Fruit fly (Drosophila melanogaster) whole organism, prepupa: ENCODE measurements around the gene ATPsynCF6.
A peak's percentile ranks its signal among the peaks of the same experiment; 100 is the strongest.

ENCODE experiments used
- CG10631 ChIP-seq: fragments of 200-800 bp; sonication (Bioruptor generic); optimal IDR thresholded peaks from 2 replicates; lab custom pipeline; 2016; ENCODE audit warnings: missing biosample characterization, missing genetic modification characterization
- CG10669 ChIP-seq: fragments of 200-800 bp; sonication (Bioruptor generic); optimal IDR thresholded peaks from 3 replicates; lab custom pipeline; 2018; ENCODE audit warnings: missing biosample characterization, mild to moderate bottlenecking, missing genetic modification characterization, moderate library complexity
- CG11294 ChIP-seq: fragments of 200-800 bp; sonication (Bioruptor generic); IDR thresholded peaks from 2 replicates; pipeline ENCODE4 v1.3.6; 2022; ENCODE audit warnings: missing biosample characterization, missing genetic modification characterization
- CG11762 ChIP-seq: fragments of 200-800 bp; sonication (Bioruptor generic); optimal IDR thresholded peaks from 3 replicates; lab custom pipeline; 2016; ENCODE audit warnings: missing biosample characterization, missing genetic modification characterization; ENCODE audit not compliant: insufficient read depth
- CG15336 ChIP-seq: fragments of 200-800 bp; sonication (Bioruptor generic); IDR thresholded peaks from 2 replicates; pipeline ENCODE4 v1.3.6; 2022; ENCODE audit warnings: missing biosample characterization, missing genetic modification characterization
- CG1621 ChIP-seq: fragments of 200-800 bp; sonication (Bioruptor generic); optimal IDR thresholded peaks from 3 replicates; lab custom pipeline; 2018; ENCODE audit warnings: missing biosample characterization, mild to moderate bottlenecking, missing genetic modification characterization
- CG16779 ChIP-seq: fragments of 200-800 bp; sonication (Bioruptor generic); optimal IDR thresholded peaks from 3 replicates; lab custom pipeline; 2017; ENCODE audit warnings: missing biosample characterization, mild to moderate bottlenecking, missing genetic modification characterization
- CG3032 ChIP-seq: fragments of 200-800 bp; optimal IDR thresholded peaks from 2 replicates; lab custom pipeline; 2019; ENCODE audit warnings: missing biosample characterization, mild to moderate bottlenecking, missing genetic modification characterization, moderate library complexity
- CG31627 ChIP-seq: fragments of 200-800 bp; sonication (Bioruptor generic); optimal IDR thresholded peaks from 3 replicates; lab custom pipeline; 2016; ENCODE audit warnings: missing biosample characterization, missing genetic modification characterization
- CG34406 ChIP-seq: fragments of 200-800 bp; sonication (Bioruptor generic); optimal IDR thresholded peaks from 3 replicates; lab custom pipeline; 2016; ENCODE audit warnings: missing biosample characterization, missing genetic modification characterization
- CG3919 ChIP-seq: fragments of 200-800 bp; sonication (Bioruptor generic); optimal IDR thresholded peaks from 3 replicates; lab custom pipeline; 2016; ENCODE audit warnings: missing biosample characterization, missing genetic modification characterization
- CG4318 ChIP-seq: fragments of 200-800 bp; sonication (Bioruptor generic); optimal IDR thresholded peaks from 3 replicates; lab custom pipeline; 2017; ENCODE audit warnings: missing biosample characterization, mild to moderate bottlenecking, missing genetic modification characterization
- CG6163 ChIP-seq: fragments of 200-800 bp; sonication (Bioruptor generic); IDR thresholded peaks from 3 replicates; pipeline ENCODE4 v1.3.6; 2022; ENCODE audit warnings: missing biosample characterization, missing genetic modification characterization
- CG6276 ChIP-seq: fragments of 200-800 bp; sonication (Bioruptor generic); optimal IDR thresholded peaks from 2 replicates; lab custom pipeline; 2017; ENCODE audit warnings: missing biosample characterization, mild to moderate bottlenecking, missing genetic modification characterization
- CG6792 ChIP-seq: fragments of 200-800 bp; sonication (Bioruptor generic); optimal IDR thresholded peaks from 3 replicates; lab custom pipeline; 2016; ENCODE audit warnings: missing biosample characterization, missing genetic modification characterization
- CG6808 ChIP-seq: fragments of 200-800 bp; sonication (Bioruptor generic); optimal IDR thresholded peaks from 3 replicates; lab custom pipeline; 2017; ENCODE audit warnings: missing biosample characterization, missing genetic modification characterization, mild to moderate bottlenecking, moderate library complexity, missing genetic modification reagents
- CG6854 ChIP-seq: fragments of 200-800 bp; sonication (Bioruptor generic); optimal IDR thresholded peaks from 2 replicates; lab custom pipeline; 2017; ENCODE audit warnings: missing biosample characterization, mild to moderate bottlenecking, missing genetic modification characterization
- CG7368 ChIP-seq: fragments of 200-800 bp; sonication (Bioruptor generic); optimal IDR thresholded peaks from 3 replicates; lab custom pipeline; 2016; ENCODE audit warnings: missing biosample characterization, missing genetic modification characterization
- CG8119 ChIP-seq: fragments of 200-800 bp; sonication (Bioruptor generic); IDR thresholded peaks from 3 replicates; pipeline ENCODE4 v1.3.6; 2022; ENCODE audit warnings: missing biosample characterization, missing genetic modification characterization
- CG8319 ChIP-seq: fragments of 200-800 bp; sonication (Bioruptor generic); optimal IDR thresholded peaks from 3 replicates; lab custom pipeline; 2016; ENCODE audit warnings: missing biosample characterization, missing genetic modification characterization
- CG8632 ChIP-seq: fragments of 200-800 bp; sonication (Bioruptor generic); optimal IDR thresholded peaks from 3 replicates; lab custom pipeline; 2016; ENCODE audit warnings: missing biosample characterization, missing genetic modification characterization
- Eip75B ChIP-seq: fragments of 200-800 bp; sonication (Bioruptor generic); optimal IDR thresholded peaks from 3 replicates; lab custom pipeline; 2016; ENCODE audit warnings: missing biosample characterization, missing genetic modification characterization
- Eip78C ChIP-seq: fragments of 200-800 bp; sonication (Bioruptor generic); peaks from one replicate; lab custom pipeline; 2016; ENCODE audit warnings: missing biosample characterization, missing genetic modification characterization
- Eip93F ChIP-seq: fragments of 200-800 bp; sonication (Bioruptor generic); optimal IDR thresholded peaks from 2 replicates; lab custom pipeline; 2016; ENCODE audit warnings: missing biosample characterization, mild to moderate bottlenecking, missing genetic modification characterization
- Ets21C ChIP-seq: fragments of 200-800 bp; sonication (Bioruptor generic); optimal IDR thresholded peaks from 3 replicates; lab custom pipeline; 2016; ENCODE audit warnings: missing biosample characterization, missing genetic modification characterization
- Ets96B ChIP-seq: fragments of 200-800 bp; optimal IDR thresholded peaks from 2 replicates; lab custom pipeline; 2019; ENCODE audit warnings: missing biosample characterization, mild to moderate bottlenecking, missing genetic modification characterization, moderate library complexity
- Gug ChIP-seq: fragments of 200-800 bp; sonication (Bioruptor generic); IDR thresholded peaks from 2 replicates; pipeline ENCODE4 v1.3.6; 2022; ENCODE audit warnings: missing biosample characterization, missing genetic modification characterization
- Hr38 ChIP-seq: sonication (Bioruptor generic); optimal IDR thresholded peaks from 2 replicates; lab custom pipeline; 2016; ENCODE audit warnings: missing biosample characterization, missing genetic modification characterization
- Hr39 ChIP-seq: fragments of 200-800 bp; sonication (Bioruptor generic); optimal IDR thresholded peaks from 2 replicates; lab custom pipeline; 2016; ENCODE audit warnings: missing biosample characterization, missing genetic modification characterization
- Lpt ChIP-seq: fragments of 200-800 bp; sonication (Bioruptor generic); optimal IDR thresholded peaks from 3 replicates; lab custom pipeline; 2016; ENCODE audit warnings: missing biosample characterization, missing genetic modification characterization
- Met ChIP-seq: fragments of 200-800 bp; sonication (Bioruptor generic); optimal IDR thresholded peaks from 3 replicates; lab custom pipeline; 2016; ENCODE audit warnings: missing biosample characterization, missing genetic modification characterization
- OdsH ChIP-seq: fragments of 200-800 bp; sonication (Bioruptor generic); optimal IDR thresholded peaks from 3 replicates; lab custom pipeline; 2016; ENCODE audit warnings: missing biosample characterization, missing genetic modification characterization
- Smox ChIP-seq: fragments of 200-800 bp; sonication (Bioruptor generic); optimal IDR thresholded peaks from 3 replicates; lab custom pipeline; 2016; ENCODE audit warnings: missing biosample characterization, missing genetic modification characterization
- Sox102F ChIP-seq: fragments of 200-800 bp; sonication (Bioruptor generic); optimal IDR thresholded peaks from 2 replicates; lab custom pipeline; 2016; ENCODE audit warnings: missing biosample characterization, mild to moderate bottlenecking, missing genetic modification characterization
- Sox15 ChIP-seq: fragments of 200-800 bp; sonication (Bioruptor generic); optimal IDR thresholded peaks from 3 replicates; lab custom pipeline; 2016; ENCODE audit warnings: missing biosample characterization, missing genetic modification characterization
- achi ChIP-seq: fragments of 200-800 bp; sonication (Bioruptor generic); optimal IDR thresholded peaks from 3 replicates; lab custom pipeline; 2016; ENCODE audit warnings: missing biosample characterization, missing genetic modification characterization
- acj6 ChIP-seq: fragments of 200-800 bp; sonication (Bioruptor generic); optimal IDR thresholded peaks from 3 replicates; lab custom pipeline; 2016; ENCODE audit warnings: missing biosample characterization, missing genetic modification characterization
- cyc ChIP-seq: fragments of 200-800 bp; sonication (Bioruptor generic); optimal IDR thresholded peaks from 3 replicates; lab custom pipeline; 2016; ENCODE audit warnings: missing biosample characterization, missing genetic modification characterization
- dac ChIP-seq: fragments of 200-800 bp; sonication (Bioruptor generic); optimal IDR thresholded peaks from 2 replicates; lab custom pipeline; 2017; ENCODE audit warnings: missing biosample characterization, mild to moderate bottlenecking, missing genetic modification characterization
- dsx ChIP-seq: fragments of 200-800 bp; optimal IDR thresholded peaks from 3 replicates; lab custom pipeline; 2019; ENCODE audit warnings: missing biosample characterization, mild to moderate bottlenecking, missing genetic modification characterization, moderate library complexity; ENCODE audit not compliant: poor library complexity, severe bottlenecking
- eg ChIP-seq: fragments of 200-800 bp; sonication (Bioruptor generic); IDR thresholded peaks from 3 replicates; pipeline ENCODE4 v1.3.6; 2022; ENCODE audit warnings: missing biosample characterization, missing genetic modification characterization
- esn ChIP-seq: fragments of 200-800 bp; sonication (Bioruptor generic); optimal IDR thresholded peaks from 2 replicates; lab custom pipeline; 2016; ENCODE audit warnings: missing biosample characterization, mild to moderate bottlenecking, missing genetic modification characterization, moderate library complexity
- fd59A ChIP-seq: fragments of 200-800 bp; sonication (Bioruptor generic); optimal IDR thresholded peaks from 2 replicates; lab custom pipeline; 2017; ENCODE audit warnings: missing biosample characterization, mild to moderate bottlenecking, missing genetic modification characterization, missing genetic modification reagents
- fd85E ChIP-seq: fragments of 200-800 bp; sonication (Bioruptor generic); optimal IDR thresholded peaks from 3 replicates; lab custom pipeline; 2016; ENCODE audit warnings: missing biosample characterization, missing genetic modification characterization
- fkh ChIP-seq: fragments of 200-800 bp; sonication (Bioruptor generic); optimal IDR thresholded peaks from 3 replicates; lab custom pipeline; 2017; ENCODE audit warnings: missing biosample characterization, mild to moderate bottlenecking, missing genetic modification characterization, moderate library complexity
- lz ChIP-seq: fragments of 200-800 bp; sonication (Bioruptor generic); optimal IDR thresholded peaks from 3 replicates; lab custom pipeline; 2016; ENCODE audit warnings: missing biosample characterization, missing genetic modification characterization
- net ChIP-seq: fragments of 200-800 bp; sonication (Bioruptor generic); optimal IDR thresholded peaks from 3 replicates; lab custom pipeline; 2016; ENCODE audit warnings: missing biosample characterization, missing genetic modification characterization
- pdm3 ChIP-seq: fragments of 200-800 bp; sonication (Bioruptor generic); optimal IDR thresholded peaks from 3 replicates; lab custom pipeline; 2016; ENCODE audit warnings: missing biosample characterization, missing genetic modification characterization
- salr ChIP-seq, 2 experiments: fragments of 200-800 bp; sonication (Bioruptor generic); optimal IDR thresholded peaks; 3 replicates each; lab custom pipeline; 2016 to 2018; ENCODE audit warnings: missing biosample characterization in 2 of 2, missing genetic modification characterization in 2 of 2, mild to moderate bottlenecking in 1 of 2
- ss ChIP-seq, 2 experiments: fragments of 200-800 bp; sonication (Bioruptor generic); optimal IDR thresholded peaks; 2 replicates in 1 of 2; 3 replicates in 1 of 2; lab custom pipeline; 2017 to 2018; ENCODE audit warnings: mild to moderate bottlenecking in 2 of 2, missing biosample characterization in 2 of 2, missing genetic modification characterization in 2 of 2, moderate library complexity in 1 of 2
- svp ChIP-seq: fragments of 200-800 bp; sonication (Bioruptor generic); peaks from one replicate; lab custom pipeline; 2016; ENCODE audit warnings: missing biosample characterization, missing genetic modification characterization
- vri ChIP-seq: fragments of 200-800 bp; sonication (Bioruptor generic); optimal IDR thresholded peaks from 3 replicates; lab custom pipeline; 2016; ENCODE audit warnings: missing biosample characterization, mild to moderate bottlenecking, missing genetic modification characterization

ATPsynCF6 gene

dm6 chr3R:23356920-23357386, 1.1 kb upstream of the ATPsynCF6 start:
- TF ChIP-seq fd85E (no peak), CG6854 (GFP tag; lab: Kevin White, UChicago) (no peak), Smox (GFP tag; lab: Kevin White, UChicago) (peak; percentile 57), Sox102F (GFP tag; lab: Kevin White, UChicago) (no peak), CG3032 (tag; lab: Kevin White, UChicago) (peak; percentile 80), Met (peak; percentile 66), CG1621 (no peak), Eip93F (GFP tag; lab: Kevin White, UChicago) (no peak), svp (GFP tag; lab: Kevin White, UChicago) (peak; percentile 68), CG11762 (GFP tag; lab: Kevin White, UChicago) (peak; percentile 64), CG3919 (GFP tag; lab: Kevin White, UChicago) (peak; percentile 75), ss (GFP tag; optimal IDR thresholded peaks at IDR 0.05; lab: Kevin White, UChicago) (peak; percentile 57 to 68), Lpt (GFP tag; lab: Kevin White, UChicago) (peak; percentile 65), CG34406 (GFP tag; lab: Kevin White, UChicago) (peak; percentile 88), Hr39 (GFP tag; lab: Kevin White, UChicago) (peak; percentile 42), fd59A (GFP tag; lab: Kevin White, UChicago) (peak; percentile 25), CG6792 (peak; percentile 67), esn (GFP tag; lab: Kevin White, UChicago) (peak; percentile 72), Eip78C (GFP tag; lab: Kevin White, UChicago) (peak; percentile 92), CG16779 (tag; lab: Kevin White, UChicago) (peak; percentile 23), Ets96B (tag; lab: Kevin White, UChicago) (peak; percentile 62), CG10631 (GFP tag; lab: Kevin White, UChicago) (peak; percentile 78), CG15336 (peak; percentile 93), CG4318 (peak; percentile 70), lz (peak; percentile 48), net (GFP tag; lab: Kevin White, UChicago) (peak; percentile 68), CG11294 (GFP tag; lab: Robert Waterston, UW) (peak; percentile 50; the same call in 1 of the 2 replicates), CG6808 (GFP tag; lab: Kevin White, UChicago) (peak; percentile 43), dac (peak; percentile 45), CG8319 (GFP tag; lab: Kevin White, UChicago) (peak; percentile 18), salr (GFP tag; optimal IDR thresholded peaks at IDR 0.05; lab: Kevin White, UChicago) (peak; percentile 29 to 78), OdsH (GFP tag; lab: Kevin White, UChicago) (peak; percentile 83), CG8632 (peak; percentile 85), CG10669 (GFP tag; lab: Kevin White, UChicago) (peak; percentile 61), eg (GFP tag; lab: Robert Waterston, UW) (peak; percentile 86), CG8119 (GFP tag; lab: Robert Waterston, UW) (peak; percentile 91), Sox15 (GFP tag; lab: Kevin White, UChicago) (peak; percentile 57), acj6 (GFP tag; lab: Kevin White, UChicago) (peak; percentile 78), CG6163 (GFP tag; lab: Robert Waterston, UW) (peak; percentile 71), cyc (GFP tag; lab: Kevin White, UChicago) (peak; percentile 22), pdm3 (GFP tag; lab: Kevin White, UChicago) (peak; percentile 55), CG31627 (GFP tag; lab: Kevin White, UChicago) (peak; percentile 39), CG7368 (GFP tag; lab: Kevin White, UChicago) (peak; percentile 62), Ets21C (GFP tag; lab: Kevin White, UChicago) (no peak), dsx (peak; percentile 84), vri (GFP tag; lab: Kevin White, UChicago) (peak; percentile 52), Hr38 (no peak), achi (GFP tag; lab: Kevin White, UChicago) (peak; percentile 86), Eip75B (GFP tag; lab: Kevin White, UChicago) (peak; percentile 27), Gug (GFP tag; lab: Robert Waterston, UW) (peak; percentile 48; the same call in 1 of the 2 replicates), fkh (GFP tag; lab: Kevin White, UChicago) (peak; percentile 34), CG6276 (GFP tag; lab: Kevin White, UChicago) (no peak)
